Worm (Caenorhabditis elegans): Measurements from ENCODE around the gene fip-5.

The fip-5 gene

DNA sequence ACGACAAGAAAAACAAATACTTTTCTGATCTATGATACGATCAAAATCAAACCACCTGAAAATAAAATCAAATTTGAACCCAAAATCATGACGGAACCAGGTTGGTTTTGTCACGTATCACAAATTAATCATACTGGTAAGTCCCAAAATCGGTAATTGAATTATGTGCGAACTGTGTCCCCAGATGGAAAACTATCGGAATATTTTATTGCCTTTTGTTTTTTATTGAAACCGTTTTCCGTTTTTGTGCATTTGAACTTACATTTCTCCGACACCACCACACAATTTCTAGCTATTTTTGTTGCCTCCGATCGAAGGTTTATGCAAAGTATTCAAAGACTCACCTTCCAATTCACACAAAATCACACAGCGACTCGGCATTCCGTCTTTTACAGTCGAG lies 29.1 kb upstream of the fip-5 start, which contains the start of gene F41E7.2:
Gene F41E7.2, plus strand, starts transcription at position 301 of the 400 bp plus-strand sequence.
- no peak for TF ChIP-seq elt-1 (tag; optimal IDR thresholded peaks at IDR 0.05)
- no peak for TF ChIP-seq lsy-12 (tag; optimal IDR thresholded peaks at IDR 0.05)
- TF ChIP-seq nfya-1 (tag; optimal IDR thresholded peaks at IDR 0.05; ENCODE audit: insufficient read depth), result no peak
- no peak for TF ChIP-seq nhr-28 (tag; optimal IDR thresholded peaks at IDR 0.05)
- no peak for TF ChIP-seq R02D3.7 (tag; optimal IDR thresholded peaks at IDR 0.05)
- no peak for TF ChIP-seq elt-3 (tag; optimal IDR thresholded peaks at IDR 0.05)

DNA sequence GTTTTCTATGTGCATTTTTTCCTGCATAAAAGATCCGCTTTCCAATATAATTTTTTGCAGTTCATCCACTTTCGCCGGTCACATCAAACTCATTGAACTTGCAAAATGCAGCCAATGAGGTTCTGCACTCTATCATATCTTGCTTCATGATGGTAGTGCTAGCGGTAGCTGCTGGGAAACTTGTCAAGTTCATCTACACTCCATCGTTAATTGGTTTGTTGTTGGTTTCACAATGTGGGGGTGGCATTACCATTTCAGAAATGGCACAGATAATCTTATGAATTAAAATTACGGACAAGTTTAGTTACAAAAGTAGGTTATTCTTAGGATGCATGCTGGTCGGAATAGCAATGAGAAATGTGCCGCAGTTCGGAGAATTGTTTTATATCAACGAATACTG lies 28.1 kb upstream of the fip-5 start:
- no peak for TF ChIP-seq pqm-1 (tag; optimal IDR thresholded peaks at IDR 0.05)
- TF ChIP-seq fos-1 (tag; optimal IDR thresholded peaks at IDR 0.05), result no peak
- TF ChIP-seq nhr-76 (tag; optimal IDR thresholded peaks at IDR 0.05), result no peak
- no peak for TF ChIP-seq nhr-237 (tag; optimal IDR thresholded peaks at IDR 0.05)
- TF ChIP-seq daf-12 (tag; optimal IDR thresholded peaks at IDR 0.05), result no peak
- TF ChIP-seq nhr-23 (tag; optimal IDR thresholded peaks at IDR 0.05), result no peak
- no peak for TF ChIP-seq R02D3.7 (tag; optimal IDR thresholded peaks at IDR 0.05)
- no peak for TF ChIP-seq egl-27 (tag; optimal IDR thresholded peaks at IDR 0.05)
- TF ChIP-seq ZK546.5 (tag; optimal IDR thresholded peaks at IDR 0.05), result no peak
- TF ChIP-seq elt-2 (tag; optimal IDR thresholded peaks at IDR 0.05), result no peak
- TF ChIP-seq ceh-16 (tag; optimal IDR thresholded peaks at IDR 0.05), result no peak
- TF ChIP-seq fkh-10 (GFP tag; optimal IDR thresholded peaks at IDR 0.05), result no peak
- no peak for TF ChIP-seq nhr-11 (tag; optimal IDR thresholded peaks at IDR 0.05)
- no peak for TF ChIP-seq ama-1 (optimal IDR thresholded peaks at IDR 0.05)

ce11 chrX:10277118-10277517 lies 25.4 kb upstream of the fip-5 start:
- TF ChIP-seq elt-2 (tag; optimal IDR thresholded peaks at IDR 0.05) (no peak), egl-27 (tag; optimal IDR thresholded peaks at IDR 0.05) (no peak), fkh-10 (GFP tag; optimal IDR thresholded peaks at IDR 0.05) (no peak), nfya-1 (tag; optimal IDR thresholded peaks at IDR 0.05; ENCODE audit: insufficient read depth) (no peak), nhr-28 (tag; optimal IDR thresholded peaks at IDR 0.05) (no peak), ceh-28 (tag; optimal IDR thresholded peaks at IDR 0.05) (no peak), ceh-82 (tag; optimal IDR thresholded peaks at IDR 0.05) (no peak)

ce11 chrX:10279299-10279698 lies 23.2 kb upstream of the fip-5 start, which contains the start of gene slc-9B.1:
TSS of gene slc-9B.1 (plus strand) at chrX:10279599.
- TF ChIP-seq nhr-25 (tag; optimal IDR thresholded peaks at IDR 0.05) (no peak), elt-1 (tag; optimal IDR thresholded peaks at IDR 0.05) (no peak), mdl-1 (tag; optimal IDR thresholded peaks at IDR 0.05) (no peak), aly-2 (tag; optimal IDR thresholded peaks at IDR 0.05) (no peak), nhr-237 (tag; optimal IDR thresholded peaks at IDR 0.05) (no peak), ceh-28 (tag; optimal IDR thresholded peaks at IDR 0.05) (no peak)

ce11 chrX:10285634-10286033 lies 16.9 kb upstream of the fip-5 start, which contains the start of gene npr-6:
TSS of gene npr-6 (minus strand) at chrX:10285734.
- TF ChIP-seq skn-1 (tag; optimal IDR thresholded peaks at IDR 0.05) (no peak), nhr-25 (tag; optimal IDR thresholded peaks at IDR 0.05) (no peak), nhr-11 (tag; optimal IDR thresholded peaks at IDR 0.05) (no peak), nhr-23 (tag; optimal IDR thresholded peaks at IDR 0.05) (no peak), tbx-2 (tag; optimal IDR thresholded peaks at IDR 0.05) (no peak), mml-1 (tag; optimal IDR thresholded peaks at IDR 0.05) (no peak), elt-3 (tag; optimal IDR thresholded peaks at IDR 0.05) (no peak), lin-15B (tag; optimal IDR thresholded peaks at IDR 0.05) (no peak), ama-1 (optimal IDR thresholded peaks at IDR 0.05) (no peak), zag-1 (tag; optimal IDR thresholded peaks at IDR 0.05) (no peak), aly-2 (tag; optimal IDR thresholded peaks at IDR 0.05) (no peak), pha-4 (tag; optimal IDR thresholded peaks at IDR 0.05) (no peak), ZK546.5 (tag; optimal IDR thresholded peaks at IDR 0.05) (no peak), lsy-12 (tag; optimal IDR thresholded peaks at IDR 0.05) (no peak), ceh-16 (tag; optimal IDR thresholded peaks at IDR 0.05) (no peak), nhr-43 (tag; optimal IDR thresholded peaks at IDR 0.05; ENCODE audit: poor library complexity, severe bottlenecking) (no peak)

DNA sequence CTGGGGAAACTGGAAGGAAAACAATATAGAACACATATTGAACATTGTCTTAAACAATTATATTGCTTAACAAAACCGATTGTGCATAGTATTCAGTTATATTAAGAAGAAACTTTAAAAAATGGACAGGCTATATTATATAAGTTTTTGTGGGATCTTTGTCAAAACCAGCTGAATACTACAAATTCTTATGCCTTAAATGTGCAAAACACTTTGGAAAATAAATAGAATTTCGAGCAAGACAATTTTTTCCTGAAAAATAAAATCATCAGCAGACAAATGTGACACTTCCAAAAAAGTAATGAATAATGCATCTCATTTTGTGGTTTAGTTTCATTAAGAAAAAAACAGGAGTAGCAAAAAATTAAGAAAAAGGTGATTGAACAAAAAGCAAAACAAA lies 5.1 kb upstream of the fip-5 start:
- no peak for TF ChIP-seq lin-39 (tag; optimal IDR thresholded peaks at IDR 0.05)
- TF ChIP-seq eor-1 (tag; optimal IDR thresholded peaks at IDR 0.05), result no peak

All from whole organism, L3 larva.